Fruit fly (Drosophila melanogaster) whole organism, pupa: ENCODE measurements around the gene CG13088.
A peak's percentile ranks its signal among the peaks of the same experiment; 100 is the strongest.

Source experiments
- CG10348 ChIP-seq: fragments of 200-800 bp; sonication (Bioruptor generic); IDR thresholded peaks from 2 replicates; pipeline ENCODE4 v1.3.6; 2022; ENCODE audit warnings: missing biosample characterization, missing genetic modification characterization
- CG12605 ChIP-seq: fragments of 200-800 bp; sonication (Bioruptor generic); IDR thresholded peaks from 2 replicates; pipeline ENCODE4 v1.3.6; 2022; ENCODE audit warnings: missing biosample characterization, missing genetic modification characterization
- CG13204 ChIP-seq: fragments of 200-800 bp; sonication (Bioruptor generic); optimal IDR thresholded peaks from 2 replicates; lab custom pipeline; 2018; ENCODE audit warnings: missing biosample characterization, mild to moderate bottlenecking, missing genetic modification characterization, moderate library complexity
- CG14655 ChIP-seq: fragments of 200-800 bp; sonication (Bioruptor generic); optimal IDR thresholded peaks from 3 replicates; lab custom pipeline; 2017; ENCODE audit warnings: mild to moderate bottlenecking, missing biosample characterization, missing genetic modification reagents, missing genetic modification characterization
- CG15710 ChIP-seq: fragments of 200-800 bp; sonication (Bioruptor generic); optimal IDR thresholded peaks from 2 replicates; lab custom pipeline; 2018; ENCODE audit warnings: missing biosample characterization, mild to moderate bottlenecking, missing genetic modification characterization, moderate library complexity
- CG17806 ChIP-seq: fragments of 200-800 bp; sonication (Bioruptor generic); optimal IDR thresholded peaks from 2 replicates; lab custom pipeline; 2018; ENCODE audit warnings: missing biosample characterization, mild to moderate bottlenecking, missing genetic modification characterization, moderate library complexity
- CG32121 ChIP-seq: fragments of 200-800 bp; sonication (Bioruptor generic); IDR thresholded peaks from 2 replicates; pipeline ENCODE4 v1.3.6; 2022; ENCODE audit warnings: missing biosample characterization, missing genetic modification characterization
- CG34367 ChIP-seq: fragments of 200-800 bp; sonication (Bioruptor generic); optimal IDR thresholded peaks from 2 replicates; lab custom pipeline; 2018; ENCODE audit warnings: missing biosample characterization, mild to moderate bottlenecking, missing genetic modification characterization
- CG4496 ChIP-seq: fragments of 200-800 bp; sonication (Bioruptor generic); IDR thresholded peaks from 3 replicates; pipeline ENCODE4 v1.3.6; 2022; ENCODE audit warnings: missing biosample characterization, missing genetic modification characterization
- CG8159 ChIP-seq: fragments of 200-800 bp; sonication (Bioruptor generic); optimal IDR thresholded peaks from 3 replicates; lab custom pipeline; 2018; ENCODE audit warnings: missing biosample characterization, mild to moderate bottlenecking, missing genetic modification characterization, moderate library complexity
- CG8301 ChIP-seq: fragments of 200-800 bp; sonication (Bioruptor generic); optimal IDR thresholded peaks from 2 replicates; lab custom pipeline; 2018; ENCODE audit warnings: missing biosample characterization, mild to moderate bottlenecking, missing genetic modification characterization
- CG9948 ChIP-seq: fragments of 200-800 bp; sonication (Bioruptor generic); optimal IDR thresholded peaks from 2 replicates; lab custom pipeline; 2018; ENCODE audit warnings: missing biosample characterization, mild to moderate bottlenecking, missing genetic modification characterization, moderate library complexity
- D1 ChIP-seq: fragments of 200-800 bp; sonication (Bioruptor generic); optimal IDR thresholded peaks from 2 replicates; lab custom pipeline; 2018; ENCODE audit warnings: missing biosample characterization, mild to moderate bottlenecking, missing genetic modification characterization, moderate library complexity
- EcR ChIP-seq: fragments of 200-800 bp; sonication (Bioruptor generic); optimal IDR thresholded peaks from 3 replicates; lab custom pipeline; 2019; ENCODE audit warnings: missing biosample characterization, missing genetic modification characterization, mild to moderate bottlenecking, moderate library complexity, missing genetic modification reagents
- Ets98B ChIP-seq: fragments of 200-800 bp; sonication (Bioruptor generic); IDR thresholded peaks from 2 replicates; pipeline ENCODE4 v1.3.6; 2022; ENCODE audit warnings: missing biosample characterization, missing genetic modification characterization
- Pif1A ChIP-seq: fragments of 200-800 bp; sonication (Bioruptor generic); optimal IDR thresholded peaks from 3 replicates; lab custom pipeline; 2016; ENCODE audit warnings: missing biosample characterization, missing genetic modification characterization
- Pif1B ChIP-seq: fragments of 200-800 bp; sonication (Bioruptor generic); optimal IDR thresholded peaks from 3 replicates; lab custom pipeline; 2016; ENCODE audit warnings: missing biosample characterization, missing genetic modification characterization
- Snoo ChIP-seq: fragments of 200-800 bp; sonication (Bioruptor generic); optimal IDR thresholded peaks from 3 replicates; lab custom pipeline; 2017; ENCODE audit warnings: missing biosample characterization, mild to moderate bottlenecking, missing genetic modification characterization, inconsistent platforms
- fd96Ca ChIP-seq: fragments of 200-800 bp; sonication (Bioruptor generic); IDR thresholded peaks from 3 replicates; pipeline ENCODE4 v1.3.6; 2022; ENCODE audit warnings: missing biosample characterization, missing genetic modification characterization
- gl ChIP-seq: fragments of 200-800 bp; sonication (Bioruptor generic); optimal IDR thresholded peaks from 2 replicates; lab custom pipeline; 2018; ENCODE audit warnings: missing biosample characterization, mild to moderate bottlenecking, missing genetic modification characterization
- rn ChIP-seq: fragments of 200-800 bp; sonication (Bioruptor generic); IDR thresholded peaks from 2 replicates; pipeline ENCODE4 v1.3.6; 2022; ENCODE audit warnings: missing biosample characterization, missing genetic modification characterization

The CG13088 gene

DNA sequence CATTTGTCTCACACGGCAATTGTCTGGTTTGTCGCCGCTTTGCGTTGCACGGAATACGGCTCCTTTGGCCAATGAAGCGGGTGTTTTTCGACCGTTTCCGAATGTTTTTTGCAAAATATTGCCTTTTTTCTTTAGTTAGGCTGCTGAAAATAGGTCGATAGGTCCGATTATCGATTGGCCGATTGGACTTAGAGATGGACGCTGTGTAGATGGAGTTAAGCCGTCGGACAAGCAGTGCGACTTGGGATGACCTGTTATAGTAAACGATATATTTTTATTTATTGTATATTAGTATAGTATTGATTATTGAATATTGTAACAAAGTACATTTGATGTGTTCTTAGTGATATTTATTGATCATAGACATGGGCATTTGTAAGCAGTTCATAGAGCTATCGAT, 39.5 kb downstream of the CG13088 start, which contains the start of the genes lmgA and lmgB:
Gene lmgA, minus strand, starts transcription at position 301 of the 400 bp plus-strand sequence.
Gene lmgB, minus strand, starts transcription at position 301 of the 400 bp plus-strand sequence.
- TF ChIP-seq EcR (GFP tag; lab: Kevin White, UChicago): no peak
- TF ChIP-seq Ets98B (GFP tag; lab: Robert Waterston, UW): no peak
- peak; percentile 2 for TF ChIP-seq CG17806 (tag; lab: Kevin White, UChicago)
- TF ChIP-seq fd96Ca (GFP tag; lab: Robert Waterston, UW): no peak
- no peak for TF ChIP-seq CG14655 (GFP tag; lab: Kevin White, UChicago)
- no peak for TF ChIP-seq CG13204 (GFP tag; lab: Kevin White, UChicago)
- TF ChIP-seq CG9948 (tag; lab: Kevin White, UChicago): no peak
- TF ChIP-seq gl (tag; lab: Kevin White, UChicago): no peak

DNA sequence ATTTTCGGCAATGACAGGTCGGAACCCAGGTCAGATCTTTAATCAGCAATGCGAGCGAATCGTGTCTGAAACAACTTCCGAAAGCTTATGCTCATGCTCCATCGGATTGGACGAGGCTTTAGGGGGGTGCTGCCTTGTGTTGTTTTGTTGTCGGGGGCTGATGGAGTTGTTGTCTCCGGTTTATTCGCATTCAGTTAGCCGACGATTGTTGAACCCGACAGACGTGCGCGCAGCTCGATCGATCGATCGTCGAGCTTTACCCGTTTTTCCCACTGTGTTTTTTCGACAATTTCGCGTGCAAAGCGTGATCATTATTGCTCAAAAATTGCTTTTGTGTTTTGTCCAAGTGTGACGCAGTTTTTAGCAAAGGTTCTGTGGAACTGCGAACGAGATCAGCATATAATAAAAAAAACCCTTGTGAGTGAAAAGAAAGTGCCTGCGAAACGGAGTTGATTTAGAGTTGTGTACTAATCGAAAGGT, 40.2 kb downstream of the CG13088 start, which contains the start of gene CG17834:
Gene CG17834, plus strand, starts transcription at position 191 of the 480 bp plus-strand sequence.
- TF ChIP-seq EcR (GFP tag; lab: Kevin White, UChicago): peak; percentile 81
- TF ChIP-seq Ets98B (GFP tag; lab: Robert Waterston, UW): peak; percentile 64; the same call in 1 of the 2 replicates
- peak; percentile 34 for TF ChIP-seq Snoo (tag; lab: Kevin White, UChicago)
- no peak for TF ChIP-seq Pif1B (GFP tag; lab: Kevin White, UChicago)
- TF ChIP-seq CG4496 (GFP tag; lab: Robert Waterston, UW): peak; percentile 49; the same call in 1 of the 3 replicates

DNA sequence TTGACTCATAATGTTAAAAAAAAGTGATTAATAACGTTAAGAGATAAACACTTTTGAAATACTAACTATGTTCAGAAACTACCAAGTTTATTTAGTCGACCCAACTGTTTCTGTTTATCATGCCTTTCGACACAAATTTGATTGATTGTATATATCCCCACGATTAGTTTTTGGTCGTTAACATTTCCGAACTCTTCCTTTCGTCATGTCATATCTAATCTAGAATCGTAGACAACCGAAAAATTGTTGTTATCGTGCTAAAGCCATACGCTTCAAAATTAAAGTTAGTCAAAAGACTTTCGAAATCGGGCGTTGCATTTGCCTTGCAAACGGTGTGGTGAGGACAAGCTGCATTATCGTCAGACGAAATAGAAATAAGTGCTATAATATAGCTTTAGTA, 41.4 kb downstream of the CG13088 start:
- TF ChIP-seq Snoo (tag; lab: Kevin White, UChicago): no peak
- no peak for TF ChIP-seq D1 (tag; lab: Kevin White, UChicago)
- no peak for TF ChIP-seq CG9948 (tag; lab: Kevin White, UChicago)
- TF ChIP-seq CG15710 (tag; lab: Kevin White, UChicago): no peak
- TF ChIP-seq Pif1A (GFP tag; lab: Kevin White, UChicago): no peak
- no peak for TF ChIP-seq EcR (GFP tag; lab: Kevin White, UChicago)
- no peak for TF ChIP-seq Pif1B (GFP tag; lab: Kevin White, UChicago)
- no peak for TF ChIP-seq CG12605 (GFP tag; lab: Robert Waterston, UW)
- TF ChIP-seq CG13204 (GFP tag; lab: Kevin White, UChicago): no peak
- no peak for TF ChIP-seq CG14655 (GFP tag; lab: Kevin White, UChicago)

DNA sequence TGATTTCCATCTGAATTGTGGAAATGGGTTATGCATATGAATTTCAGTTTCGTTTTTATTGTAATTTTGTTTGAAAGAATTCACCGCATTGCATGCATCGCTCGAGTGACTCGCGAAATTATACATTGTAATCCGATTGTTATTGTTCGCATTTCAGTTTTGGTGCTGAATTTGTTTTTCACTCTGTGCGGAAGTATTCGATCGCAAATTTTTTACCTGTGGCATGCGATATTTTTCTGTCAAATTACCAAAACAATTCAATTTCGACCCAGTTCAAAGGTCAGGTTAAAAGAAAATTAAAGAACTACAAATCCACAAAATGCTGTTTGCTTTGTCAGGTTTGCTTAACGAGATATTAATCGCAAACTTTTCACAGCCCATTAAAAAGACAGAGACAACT, 44.0 kb downstream of the CG13088 start:
- TF ChIP-seq Pif1A (GFP tag; lab: Kevin White, UChicago) (no peak), CG8301 (tag; lab: Kevin White, UChicago) (no peak), rn (no peak), Snoo (tag; lab: Kevin White, UChicago) (no peak), CG17806 (tag; lab: Kevin White, UChicago) (no peak), CG14655 (GFP tag; lab: Kevin White, UChicago) (no peak), CG4496 (GFP tag; lab: Robert Waterston, UW) (no peak), CG9948 (tag; lab: Kevin White, UChicago) (no peak), CG13204 (GFP tag; lab: Kevin White, UChicago) (no peak), D1 (tag; lab: Kevin White, UChicago) (no peak), fd96Ca (GFP tag; lab: Robert Waterston, UW) (no peak), CG32121 (GFP tag; lab: Robert Waterston, UW) (no peak), CG8159 (tag; lab: Kevin White, UChicago) (no peak), gl (tag; lab: Kevin White, UChicago) (no peak)

DNA sequence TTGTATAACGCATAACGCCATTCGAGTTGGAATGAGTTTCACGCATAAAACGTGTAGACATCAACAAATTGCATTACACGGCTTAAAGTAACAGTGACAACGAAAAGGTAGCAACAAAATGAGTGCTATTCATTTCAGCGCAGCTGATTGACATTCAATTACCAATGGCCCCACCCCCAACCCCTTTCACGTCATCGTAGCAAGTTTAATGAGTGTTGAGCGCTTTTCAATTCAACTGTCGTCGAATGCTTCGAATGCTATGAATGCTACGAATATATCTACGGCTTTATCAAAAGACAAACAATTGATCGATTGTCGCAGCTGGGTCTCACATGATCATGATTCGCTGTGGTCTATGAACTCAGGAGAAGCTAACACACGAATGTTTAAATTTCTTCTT, 44.9 kb downstream of the CG13088 start:
- TF ChIP-seq Snoo (tag; lab: Kevin White, UChicago) (no peak), CG4496 (GFP tag; lab: Robert Waterston, UW) (no peak), Pif1A (GFP tag; lab: Kevin White, UChicago) (no peak), CG32121 (GFP tag; lab: Robert Waterston, UW) (no peak), rn (no peak), CG14655 (GFP tag; lab: Kevin White, UChicago) (no peak), CG13204 (GFP tag; lab: Kevin White, UChicago) (no peak), CG10348 (GFP tag; lab: Robert Waterston, UW) (no peak), fd96Ca (GFP tag; lab: Robert Waterston, UW) (no peak), CG8301 (tag; lab: Kevin White, UChicago) (no peak), CG15710 (tag; lab: Kevin White, UChicago) (no peak), CG8159 (tag; lab: Kevin White, UChicago) (no peak), D1 (tag; lab: Kevin White, UChicago) (no peak), gl (tag; lab: Kevin White, UChicago) (no peak), CG17806 (tag; lab: Kevin White, UChicago) (no peak), CG34367 (tag; lab: Kevin White, UChicago) (no peak), CG9948 (tag; lab: Kevin White, UChicago) (no peak), Ets98B (GFP tag; lab: Robert Waterston, UW) (no peak), CG12605 (GFP tag; lab: Robert Waterston, UW) (no peak)

DNA sequence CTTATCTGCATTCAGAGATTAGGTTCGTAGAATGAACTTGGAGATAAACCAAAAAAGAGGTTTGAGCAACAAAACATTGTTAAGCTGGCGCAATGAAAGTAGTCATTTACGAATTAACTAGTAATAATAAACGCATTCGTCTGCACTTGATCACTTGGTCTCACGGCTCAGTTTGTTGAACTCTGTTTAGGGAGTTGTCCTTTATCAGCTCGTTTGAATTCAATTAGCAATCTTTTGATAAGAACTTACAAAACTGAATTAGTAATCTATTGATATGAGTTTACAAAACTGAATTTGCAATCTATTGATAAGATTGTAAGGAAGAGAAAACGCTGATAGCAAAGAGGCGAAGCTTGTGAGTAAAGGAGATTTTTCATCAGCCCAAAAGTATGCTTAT, 45.3 kb downstream of the CG13088 start:
- no peak for TF ChIP-seq CG9948 (tag; lab: Kevin White, UChicago)
- TF ChIP-seq CG32121 (GFP tag; lab: Robert Waterston, UW): no peak
- TF ChIP-seq Ets98B (GFP tag; lab: Robert Waterston, UW): no peak
- TF ChIP-seq CG8301 (tag; lab: Kevin White, UChicago): no peak
- no peak for TF ChIP-seq D1 (tag; lab: Kevin White, UChicago)
- TF ChIP-seq Pif1B (GFP tag; lab: Kevin White, UChicago): no peak
